Worm (Caenorhabditis elegans): ENCODE results near the gene nrx-1.

- no peak for TF ChIP-seq ztf-29 (GFP tag; IDR thresholded peaks at IDR 0.05)
- no peak for TF ChIP-seq klf-2 (GFP tag; conservative IDR thresholded peaks at IDR 0.05)
- TF ChIP-seq cog-1 (tag; optimal IDR thresholded peaks at IDR 0.05) = no peak
- 0 out of 2 replicates have a peak, but pooled peaks have one; percentile 8 for TF ChIP-seq ztf-23 (GFP tag; IDR thresholded peaks at IDR 0.05)
- TF ChIP-seq ref-1 (GFP tag; conservative IDR thresholded peaks at IDR 0.05) = no peak
- TF ChIP-seq tab-1 (GFP tag; IDR thresholded peaks at IDR 0.05) = no peak
- peak; percentile 42; the same call in 1 of the 2 replicates for TF ChIP-seq flt-1 (GFP tag; IDR thresholded peaks at IDR 0.05)
- no peak for TF ChIP-seq T22C8.4 (GFP tag; IDR thresholded peaks at IDR 0.05)
- TF ChIP-seq med-1 (GFP tag; optimal IDR thresholded peaks at IDR 0.05; ENCODE audit: insufficient read depth) = no peak
Measured at ce11 chrV:10858340-10858739, 33.5 kb downstream of the nrx-1 start.

Measured in whole organism, midembryonic.